Worm (Caenorhabditis elegans): Measurements from ENCODE around the gene T11B7.1.

- TF ChIP-seq ama-1 (optimal IDR thresholded peaks at IDR 0.05) (no peak), hmg-4 (GFP tag; optimal IDR thresholded peaks at IDR 0.05) (no peak), flt-1 (GFP tag; IDR thresholded peaks at IDR 0.05) (no peak), ets-7 (tag; optimal IDR thresholded peaks at IDR 0.05) (no peak), hmbx-1 (tag; optimal IDR thresholded peaks at IDR 0.05) (no peak), scrt-1 (GFP tag; IDR thresholded peaks at IDR 0.05) (no peak), tra-4 (tag; optimal IDR thresholded peaks at IDR 0.05) (no peak), ceh-13 (GFP tag; optimal IDR thresholded peaks at IDR 0.05) (no peak), pes-1 (GFP tag; IDR thresholded peaks at IDR 0.05) (no peak), ceh-36 (tag; optimal IDR thresholded peaks at IDR 0.05) (no peak)
These were observed 19.4 kb upstream of the T11B7.1 start, which contains the start of gene T28C6.5 for ce11 chrIV:8821147-8821546.

Measured in whole organism, early embryonic.